Fruit fly (Drosophila melanogaster) whole organism, embryonic: ENCODE data around the gene CG13041.

Experiments used
- Blimp-1 ChIP-seq: fragments of 200-800 bp; sonication (Bioruptor generic); optimal IDR thresholded peaks from 3 replicates; lab custom pipeline; 2018; ENCODE audit warnings: missing biosample characterization, missing genetic modification characterization, mild to moderate bottlenecking, moderate library complexity, missing genetic modification reagents
- CG12219 ChIP-seq: fragments of 200-800 bp; sonication (Bioruptor generic); optimal IDR thresholded peaks from 3 replicates; lab custom pipeline; 2018; ENCODE audit warnings: missing biosample characterization, mild to moderate bottlenecking, missing genetic modification characterization
- CG2116 ChIP-seq: fragments of 200-800 bp; sonication (Bioruptor generic); optimal IDR thresholded peaks from 3 replicates; lab custom pipeline; 2018; ENCODE audit warnings: missing biosample characterization, mild to moderate bottlenecking, missing genetic modification characterization
- CG2129 ChIP-seq: fragments of 200-800 bp; sonication (Bioruptor generic); IDR thresholded peaks from 2 replicates; pipeline ENCODE4 v1.3.6; 2022; ENCODE audit warnings: missing biosample characterization, missing genetic modification characterization; ENCODE audit not compliant: partially characterized antibody
- CG2202 ChIP-seq: fragments of 200-800 bp; sonication (Bioruptor generic); optimal IDR thresholded peaks from 2 replicates; lab custom pipeline; 2018; ENCODE audit warnings: missing biosample characterization, mild to moderate bottlenecking, missing genetic modification characterization
- CG3065 ChIP-seq: fragments of 200-800 bp; sonication (Bioruptor generic); optimal IDR thresholded peaks from 2 replicates; lab custom pipeline; 2016; ENCODE audit warnings: missing biosample characterization, missing genetic modification characterization
- CG4404 ChIP-seq: fragments of 200-800 bp; sonication (Bioruptor generic); IDR thresholded peaks from 2 replicates; pipeline ENCODE4 v1.3.6; 2022; ENCODE audit warnings: missing biosample characterization, missing genetic modification characterization
- CG8290 ChIP-seq, 3 experiments: fragments of 200-800 bp; sonication (Bioruptor generic); optimal IDR thresholded peaks; 2 replicates each; lab custom pipeline; 2016 to 2019; ENCODE audit warnings: missing biosample characterization in 3 of 3, missing genetic modification characterization in 3 of 3, mild to moderate bottlenecking in 2 of 3, moderate library complexity in 1 of 3
- Elba2 ChIP-seq: fragments of 200-800 bp; sonication (Bioruptor generic); optimal IDR thresholded peaks from 3 replicates; lab custom pipeline; 2016; ENCODE audit warnings: missing biosample characterization, missing genetic modification characterization
- HHEX ChIP-seq: fragments of 200-800 bp; sonication (Bioruptor generic); optimal IDR thresholded peaks from 3 replicates; lab custom pipeline; 2017; ENCODE audit warnings: missing biosample characterization, mild to moderate bottlenecking, missing genetic modification characterization, missing genetic modification reagents
- Nf-YC ChIP-seq: fragments of 200-800 bp; optimal IDR thresholded peaks from 3 replicates; lab custom pipeline; 2019; ENCODE audit warnings: missing biosample characterization, mild to moderate bottlenecking, missing genetic modification characterization, moderate library complexity
- bigmax ChIP-seq: fragments of 200-800 bp; sonication (Bioruptor generic); optimal IDR thresholded peaks from 2 replicates; lab custom pipeline; 2018; ENCODE audit warnings: missing biosample characterization, mild to moderate bottlenecking, missing genetic modification characterization
- chinmo ChIP-seq: fragments of 200-800 bp; sonication (Bioruptor generic); IDR thresholded peaks from 4 replicates; pipeline ENCODE4 v1.3.6; 2022; ENCODE audit warnings: missing biosample characterization, missing genetic modification characterization; ENCODE audit not compliant: partially characterized antibody
- fd3F ChIP-seq: fragments of 200-800 bp; sonication (Bioruptor generic); optimal IDR thresholded peaks from 2 replicates; lab custom pipeline; 2018; ENCODE audit warnings: missing biosample characterization, mild to moderate bottlenecking, missing genetic modification characterization, moderate library complexity
- ham ChIP-seq: fragments of 200-800 bp; sonication (Bioruptor generic); IDR thresholded peaks from 2 replicates; pipeline ENCODE4 v1.3.6; 2022; ENCODE audit warnings: missing biosample characterization, missing genetic modification characterization
- hb ChIP-seq: fragments of 200-800 bp; sonication (Bioruptor generic); IDR thresholded peaks from 3 replicates; pipeline ENCODE4 v1.3.6; 2022; ENCODE audit warnings: missing biosample characterization, missing genetic modification characterization; ENCODE audit not compliant: partially characterized antibody
- lilli ChIP-seq: fragments of 200-800 bp; sonication (Bioruptor generic); optimal IDR thresholded peaks from 3 replicates; lab custom pipeline; 2016; ENCODE audit warnings: missing biosample characterization, missing genetic modification characterization
- phol ChIP-seq: fragments of 200-800 bp; sonication (Bioruptor generic); optimal IDR thresholded peaks from 3 replicates; lab custom pipeline; 2018; ENCODE audit warnings: missing biosample characterization, mild to moderate bottlenecking, missing genetic modification characterization, moderate library complexity
- scrt ChIP-seq: fragments of 200-800 bp; sonication (Bioruptor generic); optimal IDR thresholded peaks from 2 replicates; lab custom pipeline; 2018; ENCODE audit warnings: missing biosample characterization, mild to moderate bottlenecking, missing genetic modification characterization, moderate library complexity
- sens ChIP-seq: fragments of 200-800 bp; sonication (Bioruptor generic); peaks from one replicate; lab custom pipeline; 2016; ENCODE audit warnings: missing biosample characterization, missing genetic modification characterization
- unc-4 ChIP-seq: fragments of 200-800 bp; sonication (Bioruptor generic); IDR thresholded peaks from 2 replicates; pipeline ENCODE4 v1.3.6; 2022; ENCODE audit warnings: missing biosample characterization, missing genetic modification characterization; ENCODE audit not compliant: partially characterized antibody
- vvl ChIP-seq: fragments of 200-800 bp; sonication (Bioruptor generic); IDR thresholded peaks from 2 replicates; pipeline ENCODE4 v1.3.6; 2022; ENCODE audit warnings: missing biosample characterization, missing genetic modification characterization

The CG13041 gene

dm6 chr3L:16272338-16272959 lies 46.9 kb downstream of the CG13041 start, which contains the start of gene CG13066:
TSS of gene CG13066 (plus strand) at chr3L:16272909.
- TF ChIP-seq sens (GFP tag; lab: Kevin White, UChicago), result peak; percentile 52
- TF ChIP-seq vvl (GFP tag; lab: Robert Waterston, UW), result peak; percentile 37; the same call in 1 of the 2 replicates
- no peak for TF ChIP-seq unc-4 (GFP tag; lab: Robert Waterston, UW)
- TF ChIP-seq CG8290 (GFP tag; optimal IDR thresholded peaks at IDR 0.05; lab: Kevin White, UChicago), result no peak
- no peak for TF ChIP-seq CG8290 (tag; optimal IDR thresholded peaks at IDR 0.05; lab: Kevin White, UChicago)
- 0 out of 4 replicates have a peak, but pooled peaks have one; percentile 48 for TF ChIP-seq chinmo
- TF ChIP-seq CG12219 (GFP tag; lab: Kevin White, UChicago), result no peak

dm6 chr3L:16270802-16271332 lies 48.5 kb downstream of the CG13041 start, which contains the start of the genes CG34248 and CG13067:
TSS of gene CG34248 (minus strand) at chr3L:16270902.
TSS of gene CG13067 (plus strand) at chr3L:16271282.
- TF ChIP-seq CG4404 (GFP tag; lab: Robert Waterston, UW) (no peak), fd3F (no peak), Nf-YC (no peak), Elba2 (GFP tag; lab: Kevin White, UChicago) (no peak), vvl (GFP tag; lab: Robert Waterston, UW) (peak; percentile 25; the same call in 1 of the 2 replicates), lilli (GFP tag; lab: Kevin White, UChicago) (no peak), HHEX (GFP tag; lab: Kevin White, UChicago) (no peak), bigmax (GFP tag; lab: Kevin White, UChicago) (no peak), Blimp-1 (peak; percentile 80)

dm6 chr3L:16269092-16269491 lies 50.2 kb downstream of the CG13041 start, which contains the start of gene CG13068:
TSS of gene CG13068 (plus strand) at chr3L:16269392.
- TF ChIP-seq CG2202 (tag; lab: Kevin White, UChicago), result no peak
- TF ChIP-seq phol (tag; lab: Kevin White, UChicago), result no peak
- TF ChIP-seq vvl (GFP tag; lab: Robert Waterston, UW), result 0 out of 2 replicates have a peak, but pooled peaks have one; percentile 39
- no peak for TF ChIP-seq scrt (GFP tag; lab: Kevin White, UChicago)
- no peak for TF ChIP-seq CG3065 (GFP tag; lab: Kevin White, UChicago)
- 0 out of 3 replicates have a peak, but pooled peaks have one; percentile 16 for TF ChIP-seq hb (GFP tag; lab: Robert Waterston, UW)
- no peak for TF ChIP-seq CG2129 (GFP tag; lab: Robert Waterston, UW)
- no peak for TF ChIP-seq CG2116
- TF ChIP-seq ham (GFP tag; lab: Robert Waterston, UW), result no peak
- TF ChIP-seq, all 482 proteins: peak for 2
